Worm (Caenorhabditis elegans) whole organism, L4 larva: Measurements from ENCODE around the gene dlc-4.

ENCODE experiments used
- F26F4.8 ChIP-seq: fragments of 200-800 bp; sonication (Bioruptor generic); conservative IDR thresholded peaks from 2 replicates; pipeline ENCODE4 v1.3.6; 2022; ENCODE audit warnings: missing genetic modification characterization, missing compliant biosample characterization
- T26A8.4 ChIP-seq: fragments of 200-800 bp; sonication (Bioruptor generic); IDR thresholded peaks from 2 replicates; pipeline ENCODE4 v1.3.6; 2022; ENCODE audit warnings: missing genetic modification characterization, missing compliant biosample characterization
- Y75B8A.6 ChIP-seq: fragments of 200-800 bp; sonication (Bioruptor generic); IDR thresholded peaks from 2 replicates; pipeline ENCODE4 v1.3.6; 2022; ENCODE audit warnings: missing genetic modification reagents, missing genetic modification characterization, missing compliant biosample characterization
- ZK337.2 ChIP-seq: fragments of 200-800 bp; sonication (Bioruptor generic); IDR thresholded peaks from 2 replicates; pipeline ENCODE4 v1.3.6; 2022; ENCODE audit warnings: missing genetic modification reagents, missing genetic modification characterization, missing compliant biosample characterization
- aly-2 ChIP-seq: sonication (generic microtip); optimal IDR thresholded peaks from 2 replicates; lab custom pipeline; 2018; ENCODE audit warnings: missing biosample characterization, missing genetic modification characterization
- ama-1 ChIP-seq: fragments of 150-350 bp; optimal IDR thresholded peaks from 2 replicates; lab custom pipeline; 2014; ENCODE audit warnings: inconsistent platforms, mixed read lengths
- arid-1 ChIP-seq: fragments of 200-800 bp; sonication (Bioruptor generic); conservative IDR thresholded peaks from 2 replicates; pipeline ENCODE4 v1.3.6; 2022; ENCODE audit warnings: missing genetic modification reagents, missing genetic modification characterization, missing compliant biosample characterization
- attf-4 ChIP-seq: sonication (generic microtip); optimal IDR thresholded peaks from 3 replicates; lab custom pipeline; 2017; ENCODE audit warnings: missing biosample characterization, missing genetic modification characterization
- ceh-28 ChIP-seq: fragments of 150-350 bp; optimal IDR thresholded peaks from 2 replicates; lab custom pipeline; 2014; ENCODE audit warnings: missing biosample characterization, missing genetic modification reagents, missing genetic modification characterization
- ceh-32 ChIP-seq: sonication (generic microtip); optimal IDR thresholded peaks from 2 replicates; lab custom pipeline; 2016; ENCODE audit warnings: mild to moderate bottlenecking, missing genetic modification characterization, missing compliant biosample characterization; ENCODE audit not compliant: poor library complexity
- ceh-44 ChIP-seq: fragments of 200-800 bp; sonication (Bioruptor generic); IDR thresholded peaks from 2 replicates; pipeline ENCODE4 v1.3.6; 2022; ENCODE audit warnings: missing genetic modification reagents, missing genetic modification characterization, missing compliant biosample characterization
- daf-16 ChIP-seq, 3 experiments: sonication (generic microtip); optimal IDR thresholded peaks; 2 replicates each; lab custom pipeline; 2016 to 2017; ENCODE audit warnings: missing genetic modification characterization in 3 of 3, missing genetic modification reagents in 3 of 3, mild to moderate bottlenecking in 2 of 3, missing compliant biosample characterization in 2 of 3, missing biosample characterization in 1 of 3, moderate library complexity in 1 of 3
- dmd-6 ChIP-seq: fragments of 200-800 bp; sonication (Bioruptor generic); IDR thresholded peaks from 2 replicates; pipeline ENCODE4 v1.3.6; 2022; ENCODE audit warnings: missing genetic modification reagents, missing genetic modification characterization, missing compliant biosample characterization
- egl-43 ChIP-seq: fragments of 200-800 bp; sonication (Bioruptor generic); IDR thresholded peaks from 2 replicates; pipeline ENCODE4 v1.3.6; 2022; ENCODE audit warnings: missing genetic modification reagents, missing genetic modification characterization, missing compliant biosample characterization
- fkh-10 ChIP-seq: fragments of 150-350 bp; optimal IDR thresholded peaks from 2 replicates; lab custom pipeline; 2014; ENCODE audit warnings: missing biosample characterization, missing genetic modification reagents, missing genetic modification characterization
- hlh-11 ChIP-seq: fragments of 200-800 bp; sonication (Bioruptor generic); optimal IDR thresholded peaks from 2 replicates; lab custom pipeline; 2018; ENCODE audit warnings: mild to moderate bottlenecking, missing genetic modification characterization, missing compliant biosample characterization
- hlh-30 ChIP-seq: sonication (generic microtip); optimal IDR thresholded peaks from 2 replicates; lab custom pipeline; 2017; ENCODE audit warnings: antibody characterized with exemption, mild to moderate bottlenecking, missing genetic modification characterization, missing compliant biosample characterization; ENCODE audit not compliant: insufficient read depth
- hmg-1.1 ChIP-seq: fragments of 200-800 bp; sonication (Bioruptor generic); IDR thresholded peaks from 2 replicates; pipeline ENCODE4 v1.3.6; 2022; ENCODE audit warnings: missing genetic modification reagents, missing genetic modification characterization, missing compliant biosample characterization
- jun-1 ChIP-seq: fragments of 150-350 bp; optimal IDR thresholded peaks from 2 replicates; lab custom pipeline; 2014; ENCODE audit warnings: missing biosample characterization, missing genetic modification reagents, missing genetic modification characterization
- lin-1 ChIP-seq: fragments of 200-800 bp; sonication (Bioruptor generic); IDR thresholded peaks from 2 replicates; pipeline ENCODE4 v1.3.6; 2022; ENCODE audit warnings: missing genetic modification reagents, missing genetic modification characterization, missing compliant biosample characterization
- lin-13 ChIP-seq: fragments of 150-350 bp; optimal IDR thresholded peaks from 2 replicates; lab custom pipeline; 2014; ENCODE audit warnings: missing biosample characterization, missing genetic modification reagents, missing genetic modification characterization
- lin-29 ChIP-seq: fragments of 200-800 bp; sonication (Bioruptor generic); IDR thresholded peaks from 2 replicates; pipeline ENCODE4 v1.3.6; 2022; ENCODE audit warnings: missing genetic modification reagents, missing genetic modification characterization, missing compliant biosample characterization
- lin-38 ChIP-seq: fragments of 200-800 bp; sonication (Bioruptor generic); IDR thresholded peaks from 2 replicates; pipeline ENCODE4 v1.3.6; 2022; ENCODE audit warnings: missing genetic modification reagents, missing genetic modification characterization, missing compliant biosample characterization
- lir-3 ChIP-seq: sonication (generic microtip); optimal IDR thresholded peaks from 2 replicates; lab custom pipeline; 2016; ENCODE audit warnings: mild to moderate bottlenecking, missing genetic modification characterization, missing compliant biosample characterization
- mep-1 ChIP-seq: fragments of 150-350 bp; sonication (generic microtip); optimal IDR thresholded peaks from 3 replicates; lab custom pipeline; 2014; ENCODE audit warnings: missing biosample characterization, missing genetic modification characterization
- mes-2 ChIP-seq: sonication (generic microtip); optimal IDR thresholded peaks from 2 replicates; lab custom pipeline; 2016; ENCODE audit warnings: missing genotype, mild to moderate bottlenecking, missing genetic modification characterization, missing compliant biosample characterization; ENCODE audit not compliant: poor library complexity, severe bottlenecking
- mxl-3 ChIP-seq: fragments of 200-800 bp; sonication (Bioruptor generic); optimal IDR thresholded peaks from 2 replicates; lab custom pipeline; 2018; ENCODE audit warnings: mild to moderate bottlenecking, missing genetic modification characterization, missing compliant biosample characterization
- nhr-11 ChIP-seq: fragments of 150-350 bp; optimal IDR thresholded peaks from 2 replicates; lab custom pipeline; 2014; ENCODE audit warnings: missing biosample characterization, missing genetic modification characterization
- nhr-111 ChIP-seq: fragments of 200-800 bp; sonication (Bioruptor generic); optimal IDR thresholded peaks from 2 replicates; lab custom pipeline; 2018; ENCODE audit warnings: mild to moderate bottlenecking, missing genetic modification characterization, missing compliant biosample characterization
- nhr-28 ChIP-seq: fragments of 150-350 bp; optimal IDR thresholded peaks from 2 replicates; lab custom pipeline; 2014; ENCODE audit warnings: missing biosample characterization, missing genetic modification characterization
- nhr-41 ChIP-seq: fragments of 200-800 bp; sonication (Bioruptor generic); IDR thresholded peaks from 2 replicates; pipeline ENCODE4 v1.3.6; 2022; ENCODE audit warnings: missing genetic modification reagents, missing genetic modification characterization, missing compliant biosample characterization
- nhr-6 ChIP-seq: fragments of 150-350 bp; optimal IDR thresholded peaks from 2 replicates; lab custom pipeline; 2014; ENCODE audit warnings: missing biosample characterization, missing genetic modification characterization
- pha-4 ChIP-seq, 2 experiments: fragments of 150-350 bp in 1 of 2; fragments of 200-800 bp in 1 of 2; sonication (Bioruptor generic) in 1 of 2; IDR thresholded peaks in 1 of 2; optimal IDR thresholded peaks in 1 of 2; 2 replicates each; pipeline versions ENCODE4 v1.3.6 to Lab custom; 2014 to 2022; ENCODE audit warnings: missing genetic modification characterization in 2 of 2, missing genetic modification reagents in 2 of 2, missing biosample characterization in 1 of 2, missing compliant biosample characterization in 1 of 2
- php-3 ChIP-seq: fragments of 200-800 bp; sonication (Bioruptor generic); IDR thresholded peaks from 2 replicates; pipeline ENCODE4 v1.3.6; 2022; ENCODE audit warnings: missing genetic modification reagents, missing genetic modification characterization, missing compliant biosample characterization
- pqm-1 ChIP-seq: sonication (generic microtip); optimal IDR thresholded peaks from 2 replicates; lab custom pipeline; 2017; ENCODE audit warnings: missing biosample characterization, missing genetic modification characterization
- rbr-2 ChIP-seq: sonication (generic microtip); optimal IDR thresholded peaks from 2 replicates; lab custom pipeline; 2016; ENCODE audit warnings: missing genotype, missing genetic modification characterization, missing compliant biosample characterization
- saeg-2 ChIP-seq: fragments of 200-800 bp; sonication (Bioruptor generic); IDR thresholded peaks from 2 replicates; pipeline ENCODE4 v1.3.6; 2022; ENCODE audit warnings: missing genetic modification reagents, missing genetic modification characterization, missing compliant biosample characterization
- sdz-12 ChIP-seq: fragments of 200-800 bp; sonication (Bioruptor generic); optimal IDR thresholded peaks from 2 replicates; lab custom pipeline; 2018; ENCODE audit warnings: mild to moderate bottlenecking, missing genetic modification characterization, missing compliant biosample characterization
- set-16 ChIP-seq: fragments of 200-800 bp; sonication (Bioruptor generic); IDR thresholded peaks from 2 replicates; pipeline ENCODE4 v1.3.6; 2022; ENCODE audit warnings: missing genetic modification reagents, missing genetic modification characterization, missing compliant biosample characterization
- snpc-1.2 ChIP-seq: fragments of 200-800 bp; sonication (Bioruptor generic); IDR thresholded peaks from 2 replicates; pipeline ENCODE4 v1.3.6; 2022; ENCODE audit warnings: missing genetic modification reagents, missing genetic modification characterization, missing compliant biosample characterization
- spr-1 ChIP-seq: sonication (generic microtip); optimal IDR thresholded peaks from 2 replicates; lab custom pipeline; 2016; ENCODE audit warnings: mild to moderate bottlenecking, missing genetic modification characterization, missing compliant biosample characterization
- spr-3 ChIP-seq: fragments of 200-800 bp; sonication (Bioruptor generic); optimal IDR thresholded peaks from 2 replicates; lab custom pipeline; 2018; ENCODE audit warnings: mild to moderate bottlenecking, missing genetic modification characterization, missing compliant biosample characterization
- unc-39 ChIP-seq: sonication (generic microtip); optimal IDR thresholded peaks from 2 replicates; lab custom pipeline; 2017; ENCODE audit warnings: missing biosample characterization, missing genetic modification characterization
- zag-1 ChIP-seq: fragments of 150-350 bp; optimal IDR thresholded peaks from 2 replicates; lab custom pipeline; 2014; ENCODE audit warnings: missing biosample characterization, missing genetic modification characterization
- zfp-3 ChIP-seq: fragments of 200-800 bp; sonication (Bioruptor generic); conservative IDR thresholded peaks from 2 replicates; pipeline ENCODE4 v1.3.6; 2022; ENCODE audit warnings: missing genetic modification reagents, missing genetic modification characterization, missing compliant biosample characterization
- zip-11 ChIP-seq: fragments of 200-800 bp; sonication (Bioruptor generic); IDR thresholded peaks from 2 replicates; pipeline ENCODE4 v1.3.6; 2022; ENCODE audit warnings: missing genetic modification characterization, missing compliant biosample characterization
- ztf-11 ChIP-seq: fragments of 150-350 bp; optimal IDR thresholded peaks from 2 replicates; lab custom pipeline; 2014; ENCODE audit warnings: missing biosample characterization, missing genetic modification characterization

The dlc-4 gene

DNA sequence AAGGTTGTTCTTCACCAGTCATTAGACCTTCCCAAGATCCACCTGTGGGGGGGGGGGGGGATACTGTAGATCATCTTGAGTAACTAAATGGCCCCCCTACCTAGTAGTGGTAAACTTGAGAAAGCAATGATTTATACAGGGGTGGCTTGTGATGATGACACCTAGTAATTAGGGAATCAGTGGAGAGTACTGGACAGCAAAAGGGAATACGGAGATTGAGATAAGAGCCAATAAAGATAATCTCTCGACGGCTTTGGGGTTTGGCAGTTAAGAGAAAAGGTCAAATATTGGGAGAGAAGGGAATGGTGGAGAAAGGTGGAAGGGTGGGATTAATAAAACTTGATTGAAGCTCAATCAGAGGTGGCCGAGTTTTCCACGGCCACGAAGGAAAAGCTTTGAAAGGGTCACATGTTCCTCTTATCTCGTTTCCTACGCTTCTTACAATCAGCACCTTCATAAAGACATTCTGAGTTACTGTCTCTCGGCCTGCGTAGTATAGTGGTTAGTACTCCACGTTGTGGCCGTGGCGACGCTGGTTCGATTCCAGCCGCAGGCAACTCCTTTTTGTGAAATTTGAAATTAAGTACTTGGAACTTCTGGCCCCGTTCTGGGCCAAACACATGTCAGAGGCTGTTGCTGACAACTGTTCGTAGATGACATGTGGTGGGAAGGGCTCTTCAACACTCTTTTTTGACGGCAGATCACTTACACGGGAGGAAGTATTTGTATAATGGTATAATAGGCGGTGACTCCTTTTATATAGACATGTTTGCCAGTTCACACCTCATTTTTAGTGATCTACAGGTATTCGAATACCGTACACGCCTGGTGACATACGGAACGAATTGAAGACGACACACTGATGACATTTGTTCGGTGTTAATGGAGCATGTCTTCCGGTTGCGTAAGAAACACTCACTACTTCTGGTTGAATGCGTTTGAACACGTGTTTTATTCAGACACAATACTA is 42.4 kb upstream of the dlc-4 start:
- TF ChIP-seq rbr-2 (tag; lab: Kevin White, UChicago) (peak; percentile 43), arid-1 (GFP tag; lab: Robert Waterston, UW) (peak; percentile 93), ceh-32 (tag; lab: Kevin White, UChicago) (no peak), sdz-12 (GFP tag; lab: Kevin White, UChicago) (no peak), ceh-44 (GFP tag; lab: Robert Waterston, UW) (0 out of 2 replicates have a peak, but pooled peaks have one; percentile 11), lir-3 (tag; lab: Kevin White, UChicago) (peak; percentile 47), spr-1 (tag; lab: Kevin White, UChicago) (peak; percentile 57), php-3 (GFP tag; lab: Robert Waterston, UW) (0 out of 2 replicates have a peak, but pooled peaks have one; percentile 23), set-16 (GFP tag; lab: Robert Waterston, UW) (no peak), pha-4 (GFP tag; IDR thresholded peaks at IDR 0.05; lab: Robert Waterston, UW) (peak; percentile 90), pha-4 (tag; optimal IDR thresholded peaks at IDR 0.05; lab: Kevin White, UChicago) (no peak), F26F4.8 (GFP tag; lab: Robert Waterston, UW) (peak; percentile 79), zfp-3 (GFP tag; lab: Robert Waterston, UW) (0 out of 2 replicates have a peak, but pooled peaks have one; percentile 44), nhr-41 (GFP tag; lab: Robert Waterston, UW) (no peak), lin-13 (GFP tag; lab: Kevin White, UChicago) (peak; percentile 84), lin-1 (no peak), ztf-11 (tag; lab: Kevin White, UChicago) (no peak), lin-38 (GFP tag; lab: Robert Waterston, UW) (peak; percentile 83), T26A8.4 (GFP tag; lab: Robert Waterston, UW) (peak; percentile 68), hlh-11 (peak; percentile 40), daf-16 (GFP tag; optimal IDR thresholded peaks at IDR 0.05; lab: Kevin White, UChicago) (peak; percentile 29 to 93), daf-16 (tag; optimal IDR thresholded peaks at IDR 0.05; lab: Kevin White, UChicago) (peak; percentile 38), nhr-6 (peak; percentile 48), unc-39 (tag; lab: Kevin White, UChicago) (no peak), fkh-10 (GFP tag; lab: Kevin White, UChicago) (no peak), ceh-28 (tag; lab: Kevin White, UChicago) (no peak), hmg-1.1 (GFP tag; lab: Robert Waterston, UW) (peak; percentile 60; the same call in 1 of the 2 replicates), nhr-28 (tag; lab: Kevin White, UChicago) (peak; percentile 30), attf-4 (tag; lab: Kevin White, UChicago) (no peak), egl-43 (GFP tag; lab: Robert Waterston, UW) (peak; percentile 89), Y75B8A.6 (GFP tag; lab: Robert Waterston, UW) (no peak), ZK337.2 (GFP tag; lab: Robert Waterston, UW) (peak; percentile 55; the same call in 1 of the 2 replicates), saeg-2 (GFP tag; lab: Robert Waterston, UW) (no peak), nhr-11 (tag; lab: Kevin White, UChicago) (no peak), aly-2 (tag; lab: Kevin White, UChicago) (no peak), zag-1 (tag; lab: Kevin White, UChicago) (no peak), jun-1 (tag; lab: Kevin White, UChicago) (no peak), hlh-30 (tag; lab: Kevin White, UChicago) (peak; percentile 68), snpc-1.2 (peak; percentile 97), zip-11 (peak; percentile 30; the same call in 1 of the 2 replicates), ama-1 (no peak), lin-29 (no peak), nhr-111 (GFP tag; lab: Kevin White, UChicago) (peak; percentile 46), spr-3 (GFP tag; lab: Kevin White, UChicago) (no peak), dmd-6 (GFP tag; lab: Robert Waterston, UW) (peak; percentile 43; the same call in 1 of the 2 replicates), mes-2 (peak; percentile 63), mxl-3 (GFP tag; lab: Kevin White, UChicago) (peak; percentile 53), pqm-1 (tag; lab: Kevin White, UChicago) (no peak), mep-1 (tag; lab: Kevin White, UChicago) (peak; percentile 16)
